Worm (Caenorhabditis elegans): Measurements from ENCODE around the gene parg-1.

Gene parg-1

ce11 chrIV:8796246-8796645 is 50.2 kb downstream of the parg-1 start:
- TF ChIP-seq ces-1 (GFP tag; optimal IDR thresholded peaks at IDR 0.05), result peak; percentile 50
- TF ChIP-seq nhr-12 (tag; optimal IDR thresholded peaks at IDR 0.05), result no peak
- no peak for TF ChIP-seq sptf-1 (tag; optimal IDR thresholded peaks at IDR 0.05)

DNA sequence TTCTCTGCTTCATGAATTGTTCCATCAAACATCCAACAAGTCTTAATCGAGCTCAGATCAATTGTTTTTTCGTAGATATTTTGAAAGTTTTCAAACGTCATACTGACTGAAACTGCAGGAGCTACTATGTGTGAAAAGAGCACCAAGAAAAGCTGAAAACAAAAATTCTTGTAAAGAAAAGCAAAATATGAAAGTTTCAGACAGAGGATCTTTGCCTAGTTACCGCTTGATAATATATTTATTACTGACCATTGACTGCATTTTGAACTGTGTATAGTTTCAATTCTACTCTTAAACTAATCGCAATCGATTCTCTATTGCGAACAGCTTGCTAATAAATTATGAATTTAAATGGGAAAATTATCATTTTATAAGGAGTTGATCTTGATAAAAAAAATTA is 52.2 kb downstream of the parg-1 start, which contains the start of gene clec-182:
Gene clec-182, minus strand, starts transcription at position 101 of the 400 bp plus-strand sequence.
- no peak for TF ChIP-seq mep-1 (tag; optimal IDR thresholded peaks at IDR 0.05)
- TF ChIP-seq nhr-12 (tag; optimal IDR thresholded peaks at IDR 0.05), result no peak
- TF ChIP-seq snpc-4 (tag; optimal IDR thresholded peaks at IDR 0.05), result no peak
- no peak for TF ChIP-seq sem-2 (GFP tag; optimal IDR thresholded peaks at IDR 0.05)
- no peak for TF ChIP-seq lin-13 (tag; optimal IDR thresholded peaks at IDR 0.05)
- no peak for TF ChIP-seq bed-3 (GFP tag; optimal IDR thresholded peaks at IDR 0.05)
- TF ChIP-seq nhr-76 (tag; optimal IDR thresholded peaks at IDR 0.05), result no peak
- no peak for TF ChIP-seq ceh-83 (GFP tag; optimal IDR thresholded peaks at IDR 0.05)
- TF ChIP-seq ces-1 (GFP tag; optimal IDR thresholded peaks at IDR 0.05), result no peak

Data from whole organism, mixed stage, embryonic.